Worm (Caenorhabditis elegans): ENCODE measurements around the gene F53C11.5.

F53C11.5 gene

ce11 chrV:13787225-13787898, at the start of gene F53C11.5, which contains the start of gene F53C11.4 (continued):
- TF ChIP-seq K12H6.12 (tag; optimal IDR thresholded peaks at IDR 0.05) (no peak), tbx-9 (tag; optimal IDR thresholded peaks at IDR 0.05; ENCODE audit: borderline replicate concordance) (no peak), ets-4 (GFP tag; optimal IDR thresholded peaks at IDR 0.05) (no peak), dox-1 (GFP tag; IDR thresholded peaks at IDR 0.05) (peak; percentile 53; the same call in 1 of the 2 replicates), let-607 (tag; optimal IDR thresholded peaks at IDR 0.05) (no peak), him-1 (tag; optimal IDR thresholded peaks at IDR 0.05) (no peak), lin-40 (tag; optimal IDR thresholded peaks at IDR 0.05) (no peak), efl-1 (GFP tag; optimal IDR thresholded peaks at IDR 0.05) (no peak), nhr-179 (tag; optimal IDR thresholded peaks at IDR 0.05) (no peak), tbp1 (GFP tag; optimal IDR thresholded peaks at IDR 0.05) (no peak), nhr-27 (tag; optimal IDR thresholded peaks at IDR 0.05) (no peak), hlh-12 (tag; optimal IDR thresholded peaks at IDR 0.05) (no peak), snpc-4 (GFP tag; optimal IDR thresholded peaks at IDR 0.05) (peak; percentile 20), snpc-4 (tag; optimal IDR thresholded peaks at IDR 0.05) (peak in 2 of 4 experiments; percentile 18 to 42), F10E7.11 (tag; optimal IDR thresholded peaks at IDR 0.05) (no peak), B0035.1 (tag; optimal IDR thresholded peaks at IDR 0.05) (no peak), zfh-2 (GFP tag; conservative IDR thresholded peaks at IDR 0.05) (no peak), ccch-3 (GFP tag; optimal IDR thresholded peaks at IDR 0.05) (no peak), nhr-80 (tag; optimal IDR thresholded peaks at IDR 0.05) (peak; percentile 33), madf-8 (GFP tag; conservative IDR thresholded peaks at IDR 0.05) (peak; percentile 59), snpc-3.4 (tag; optimal IDR thresholded peaks at IDR 0.05) (peak; percentile 27), nfyb-1 (GFP tag; IDR thresholded peaks at IDR 0.05) (no peak), fkh-3 (tag; optimal IDR thresholded peaks at IDR 0.05) (no peak), F37B4.10 (GFP tag; IDR thresholded peaks at IDR 0.05) (no peak), unc-130 (GFP tag; optimal IDR thresholded peaks at IDR 0.05) (no peak), atf-7 (tag; optimal IDR thresholded peaks at IDR 0.05) (no peak), hsf-1 (GFP tag; IDR thresholded peaks at IDR 0.05) (peak; percentile 76), hmg-1.2 (GFP tag; IDR thresholded peaks at IDR 0.05) (peak; percentile 35; the same call in 1 of the 2 replicates), F52B5.7 (tag; optimal IDR thresholded peaks at IDR 0.05) (no peak), F33H1.4 (GFP tag; IDR thresholded peaks at IDR 0.05) (peak; percentile 89), gei-17 (GFP tag; optimal IDR thresholded peaks at IDR 0.05) (no peak), lin-26 (GFP tag; IDR thresholded peaks at IDR 0.05) (no peak), bed-2 (GFP tag; IDR thresholded peaks at IDR 0.05) (no peak), nhr-120 (GFP tag; IDR thresholded peaks at IDR 0.05) (no peak)

DNA sequence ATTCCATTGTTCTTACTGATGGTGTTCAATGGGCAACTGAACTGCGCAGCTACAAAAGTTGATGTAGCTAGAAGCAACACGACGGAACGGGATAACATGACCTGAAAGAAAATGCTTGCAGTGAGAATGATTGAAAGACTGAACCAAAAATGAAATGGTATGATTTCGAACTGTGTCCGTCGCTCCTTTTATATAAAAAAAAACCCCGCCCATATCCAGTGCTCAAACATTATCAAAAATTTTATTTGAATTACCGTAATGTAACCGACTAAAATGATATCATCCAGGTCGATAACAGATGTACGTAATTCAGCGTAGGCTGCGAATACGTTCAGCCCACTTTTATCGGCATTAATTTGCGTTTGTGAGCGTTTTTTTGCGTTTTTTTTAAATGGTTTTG, 49.0 kb upstream of the F53C11.5 start, which contains the start of gene irg-5:
Gene irg-5 (minus strand): TSS at position 101 of the 400 bp plus-strand sequence.
- TF ChIP-seq lin-26 (GFP tag; IDR thresholded peaks at IDR 0.05) (no peak), C17E4.6 (GFP tag; IDR thresholded peaks at IDR 0.05) (no peak), sdz-38 (tag; optimal IDR thresholded peaks at IDR 0.05) (no peak), tbx-9 (tag; optimal IDR thresholded peaks at IDR 0.05; ENCODE audit: borderline replicate concordance) (no peak), F55B11.4 (tag; optimal IDR thresholded peaks at IDR 0.05; ENCODE audit: borderline replicate concordance, insufficient read depth) (no peak), mcd-1 (GFP tag; IDR thresholded peaks at IDR 0.05) (no peak), K11D2.4 (GFP tag; IDR thresholded peaks at IDR 0.05) (no peak), F10E7.11 (tag; optimal IDR thresholded peaks at IDR 0.05) (no peak), sptf-2 (GFP tag; optimal IDR thresholded peaks at IDR 0.05) (no peak), dpff-1 (tag; optimal IDR thresholded peaks at IDR 0.05) (no peak), hsf-1 (GFP tag; IDR thresholded peaks at IDR 0.05) (no peak)

All from whole organism, young adult.